Fruit fly (Drosophila melanogaster): ENCODE results near the gene vig2.

Gene vig2

DNA sequence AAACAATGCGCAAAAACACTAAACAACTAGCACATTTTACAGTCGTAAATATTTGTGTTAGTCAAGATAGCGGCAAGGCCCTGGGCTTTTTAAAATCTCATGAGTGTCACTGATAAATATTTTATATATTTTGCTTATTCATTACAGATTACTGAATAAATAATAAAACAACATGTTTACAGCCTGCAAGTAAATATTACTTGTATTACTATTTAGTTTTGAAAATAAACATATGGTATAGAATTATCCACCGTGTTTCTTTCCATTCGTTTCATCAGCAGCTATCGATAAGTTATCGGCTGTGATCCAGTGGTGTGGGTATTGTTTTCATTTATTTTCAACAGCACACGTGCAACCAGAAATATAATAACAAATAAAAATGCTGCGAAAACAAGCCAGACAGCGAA lies 48.6 kb upstream of the vig2 start, which contains the start of the genes shams and CG11920 (continued):
- TF ChIP-seq H2.0 (GFP tag; IDR thresholded peaks at IDR 0.05): no peak
- no peak for TF ChIP-seq da (GFP tag; optimal IDR thresholded peaks at IDR 0.05)
- TF ChIP-seq stwl (tag; optimal IDR thresholded peaks at IDR 0.05): peak; percentile 52
- TF ChIP-seq CG3847 (GFP tag; IDR thresholded peaks at IDR 0.05): no peak
- TF ChIP-seq tna (GFP tag; IDR thresholded peaks at IDR 0.05; ENCODE audit: partially characterized antibody): 0 out of 2 replicates have a peak, but pooled peaks have one; percentile 37
- no peak for TF ChIP-seq sim (GFP tag; IDR thresholded peaks at IDR 0.05)
- TF ChIP-seq zfh2 (GFP tag; optimal IDR thresholded peaks at IDR 0.05): no peak
- no peak for TF ChIP-seq CG7372 (GFP tag; IDR thresholded peaks at IDR 0.05)
- no peak for TF ChIP-seq bab2 (GFP tag; optimal IDR thresholded peaks at IDR 0.05)
- no peak for TF ChIP-seq pho (GFP tag; optimal IDR thresholded peaks at IDR 0.05)
- TF ChIP-seq bsh (GFP tag; optimal IDR thresholded peaks at IDR 0.05): peak in 1 of 2 experiments; percentile 36
- no peak for TF ChIP-seq CG32772 (GFP tag; IDR thresholded peaks at IDR 0.05)
- no peak for TF ChIP-seq Ssrp (tag; optimal IDR thresholded peaks at IDR 0.05)
- no peak for TF ChIP-seq sd (tag; optimal IDR thresholded peaks at IDR 0.05)
- TF ChIP-seq chn (GFP tag; optimal IDR thresholded peaks at IDR 0.05): no peak
- TF ChIP-seq Dad (GFP tag; optimal IDR thresholded peaks at IDR 0.05): no peak
- TF ChIP-seq CG11456 (GFP tag; IDR thresholded peaks at IDR 0.05): no peak
- no peak for TF ChIP-seq CG32767 (GFP tag; IDR thresholded peaks at IDR 0.05)
- no peak for TF ChIP-seq Sox100B (GFP tag; optimal IDR thresholded peaks at IDR 0.05)
- TF ChIP-seq jigr1 (GFP tag; IDR thresholded peaks at IDR 0.05): no peak
- TF ChIP-seq cas (GFP tag; IDR thresholded peaks at IDR 0.05): no peak
- TF ChIP-seq Opbp (GFP tag; IDR thresholded peaks at IDR 0.05; ENCODE audit: partially characterized antibody): peak; percentile 47; the same call in 1 of the 3 replicates
- no peak for TF ChIP-seq CG14965 (GFP tag; optimal IDR thresholded peaks at IDR 0.05; ENCODE audit: borderline replicate concordance)
- peak; percentile 79 for TF ChIP-seq Med (GFP tag)
- no peak for TF ChIP-seq CG33213 (GFP tag; optimal IDR thresholded peaks at IDR 0.05)
- no peak for TF ChIP-seq Lhr (GFP tag; optimal IDR thresholded peaks at IDR 0.05)
- no peak for TF ChIP-seq Fer3 (tag; optimal IDR thresholded peaks at IDR 0.05)
- TF ChIP-seq mam (GFP tag; optimal IDR thresholded peaks at IDR 0.05): no peak
- peak; percentile 60 for TF ChIP-seq Bgb (GFP tag; IDR thresholded peaks at IDR 0.05; ENCODE audit: partially characterized antibody)
- TF ChIP-seq CG2199 (GFP tag; IDR thresholded peaks at IDR 0.05): no peak
- TF ChIP-seq Taf1 (GFP tag; IDR thresholded peaks at IDR 0.05): no peak
- no peak for TF ChIP-seq CG4820 (GFP tag; optimal IDR thresholded peaks at IDR 0.05)
- no peak for TF ChIP-seq CG7839 (tag; optimal IDR thresholded peaks at IDR 0.05)
- TF ChIP-seq CG17328 (GFP tag; IDR thresholded peaks at IDR 0.05): no peak
- TF ChIP-seq ken (GFP tag; IDR thresholded peaks at IDR 0.05): no peak
- TF ChIP-seq CG15696 (tag; optimal IDR thresholded peaks at IDR 0.05): no peak
- no peak for TF ChIP-seq Hey (tag; optimal IDR thresholded peaks at IDR 0.05)
- TF ChIP-seq cg (GFP tag; optimal IDR thresholded peaks at IDR 0.05): peak; percentile 16
- no peak for TF ChIP-seq CG11696 (GFP tag; IDR thresholded peaks at IDR 0.05)
- TF ChIP-seq mld (GFP tag; IDR thresholded peaks at IDR 0.05; ENCODE audit: partially characterized antibody): no peak
- no peak for TF ChIP-seq CG7928 (GFP tag; optimal IDR thresholded peaks at IDR 0.05)
- TF ChIP-seq CG8089 (GFP tag; optimal IDR thresholded peaks at IDR 0.05): no peak
- TF ChIP-seq CG16863 (GFP tag; optimal IDR thresholded peaks at IDR 0.05): no peak
- TF ChIP-seq CG2116 (GFP tag; optimal IDR thresholded peaks at IDR 0.05): peak; percentile 80
- TF ChIP-seq eyg (GFP tag; optimal IDR thresholded peaks at IDR 0.05): no peak
- no peak for TF ChIP-seq CG31365 (tag; optimal IDR thresholded peaks at IDR 0.05)
- TF ChIP-seq ro (GFP tag; IDR thresholded peaks at IDR 0.05): no peak
- no peak for TF ChIP-seq CG9797 (GFP tag; optimal IDR thresholded peaks at IDR 0.05)
- TF ChIP-seq Dref (GFP tag; IDR thresholded peaks at IDR 0.05): peak; percentile 71
- TF ChIP-seq CG17186 (GFP tag; optimal IDR thresholded peaks at IDR 0.05): peak; percentile 14
- no peak for TF ChIP-seq CG2129 (GFP tag; IDR thresholded peaks at IDR 0.05; ENCODE audit: partially characterized antibody)
- peak; percentile 30 for TF ChIP-seq Dp (GFP tag; optimal IDR thresholded peaks at IDR 0.05)
